Fruit fly (Drosophila melanogaster) whole organism, embryonic: ENCODE data around the gene Zaf1.
A peak's percentile ranks its signal among the peaks of the same experiment; 100 is the strongest.

Source experiments
- Abd-B ChIP-seq: fragments of 200-800 bp; sonication (Bioruptor generic); optimal IDR thresholded peaks from 2 replicates; lab custom pipeline; 2018; ENCODE audit warnings: missing biosample characterization, mild to moderate bottlenecking, missing genetic modification characterization, moderate library complexity
- Adf1 ChIP-seq: fragments of 200-800 bp; sonication (Bioruptor generic); IDR thresholded peaks from 2 replicates; pipeline ENCODE4 v1.3.6; 2022; ENCODE audit warnings: missing biosample characterization, missing genetic modification characterization
- Blimp-1 ChIP-seq: fragments of 200-800 bp; sonication (Bioruptor generic); optimal IDR thresholded peaks from 3 replicates; lab custom pipeline; 2018; ENCODE audit warnings: missing biosample characterization, missing genetic modification characterization, mild to moderate bottlenecking, moderate library complexity, missing genetic modification reagents
- Bteb2 ChIP-seq: fragments of 200-800 bp; sonication (Bioruptor generic); optimal IDR thresholded peaks from 2 replicates; lab custom pipeline; 2016; ENCODE audit warnings: missing biosample characterization, missing genetic modification characterization
- CG10209 ChIP-seq: fragments of 200-800 bp; sonication (Bioruptor generic); optimal IDR thresholded peaks from 3 replicates; lab custom pipeline; 2017; ENCODE audit warnings: missing biosample characterization, mild to moderate bottlenecking, missing genetic modification characterization, missing genetic modification reagents
- CG11504 ChIP-seq: fragments of 200-800 bp; sonication (Bioruptor generic); optimal IDR thresholded peaks from 3 replicates; lab custom pipeline; 2019; ENCODE audit warnings: missing biosample characterization, mild to moderate bottlenecking, missing genetic modification characterization, moderate library complexity
- CG1233 ChIP-seq: fragments of 200-800 bp; sonication (Bioruptor generic); optimal IDR thresholded peaks from 4 replicates; lab custom pipeline; 2018; ENCODE audit warnings: missing biosample characterization, mild to moderate bottlenecking, missing genetic modification characterization
- CG12769 ChIP-seq: fragments of 200-800 bp; sonication (Bioruptor generic); optimal IDR thresholded peaks from 2 replicates; lab custom pipeline; 2019; ENCODE audit warnings: missing biosample characterization, mild to moderate bottlenecking, missing genetic modification characterization, moderate library complexity
- CG13287 ChIP-seq: fragments of 200-800 bp; sonication (Bioruptor generic); IDR thresholded peaks from 2 replicates; pipeline ENCODE4 v1.3.6; 2022; ENCODE audit warnings: missing biosample characterization, missing genetic modification characterization; ENCODE audit not compliant: partially characterized antibody
- CG14860 ChIP-seq: fragments of 200-800 bp; sonication (Bioruptor generic); IDR thresholded peaks from 3 replicates; pipeline ENCODE4 v1.3.6; 2022; ENCODE audit warnings: missing biosample characterization, missing genetic modification characterization; ENCODE audit not compliant: partially characterized antibody
- CG15696 ChIP-seq: fragments of 200-800 bp; sonication (Bioruptor generic); optimal IDR thresholded peaks from 2 replicates; lab custom pipeline; 2019; ENCODE audit warnings: missing biosample characterization, mild to moderate bottlenecking, missing genetic modification characterization, moderate library complexity
- CG16815 ChIP-seq: fragments of 200-800 bp; sonication (Bioruptor generic); optimal IDR thresholded peaks from 3 replicates; lab custom pipeline; 2017; ENCODE audit warnings: missing biosample characterization, mild to moderate bottlenecking, missing genetic modification characterization
- CG18476 ChIP-seq: fragments of 200-800 bp; sonication (Bioruptor generic); optimal IDR thresholded peaks from 2 replicates; lab custom pipeline; 2016; ENCODE audit warnings: missing biosample characterization, mild to moderate bottlenecking, missing genetic modification characterization
- CG2202 ChIP-seq: fragments of 200-800 bp; sonication (Bioruptor generic); optimal IDR thresholded peaks from 2 replicates; lab custom pipeline; 2018; ENCODE audit warnings: missing biosample characterization, mild to moderate bottlenecking, missing genetic modification characterization
- CG30020 ChIP-seq: fragments of 200-800 bp; optimal IDR thresholded peaks from 2 replicates; lab custom pipeline; 2019; ENCODE audit warnings: missing biosample characterization, mild to moderate bottlenecking, missing genetic modification characterization, moderate library complexity
- CG31365 ChIP-seq: fragments of 200-800 bp; sonication (Bioruptor generic); optimal IDR thresholded peaks from 2 replicates; lab custom pipeline; 2018; ENCODE audit warnings: missing biosample characterization, mild to moderate bottlenecking, missing genetic modification characterization
- CG34224 ChIP-seq: fragments of 200-800 bp; sonication (Bioruptor generic); IDR thresholded peaks from 3 replicates; pipeline ENCODE4 v1.3.6; 2022; ENCODE audit warnings: missing biosample characterization, missing genetic modification characterization; ENCODE audit not compliant: partially characterized antibody
- CG34422 ChIP-seq: fragments of 200-800 bp; sonication (Bioruptor generic); IDR thresholded peaks from 3 replicates; pipeline ENCODE4 v1.3.6; 2022; ENCODE audit warnings: missing biosample characterization, missing genetic modification characterization
- CG4707 ChIP-seq: fragments of 200-800 bp; sonication (Bioruptor generic); optimal IDR thresholded peaks from 2 replicates; lab custom pipeline; 2018; ENCODE audit warnings: missing biosample characterization, mild to moderate bottlenecking, missing genetic modification characterization, moderate library complexity
- CG4854 ChIP-seq: fragments of 200-800 bp; sonication (Bioruptor generic); optimal IDR thresholded peaks from 2 replicates; lab custom pipeline; 2016; ENCODE audit warnings: missing biosample characterization, missing genetic modification characterization, inconsistent platforms
- CG6689 ChIP-seq: fragments of 200-800 bp; sonication (Bioruptor generic); IDR thresholded peaks from 2 replicates; pipeline ENCODE4 v1.3.6; 2022; ENCODE audit warnings: missing biosample characterization, missing genetic modification characterization
- CG7745 ChIP-seq: fragments of 200-800 bp; sonication (Bioruptor generic); optimal IDR thresholded peaks from 2 replicates; lab custom pipeline; 2018; ENCODE audit warnings: missing biosample characterization, mild to moderate bottlenecking, missing genetic modification characterization, moderate library complexity
- CG7963 ChIP-seq: fragments of 200-800 bp; sonication (Bioruptor generic); IDR thresholded peaks from 3 replicates; pipeline ENCODE4 v1.3.6; 2022; ENCODE audit warnings: missing biosample characterization, missing genetic modification characterization; ENCODE audit not compliant: partially characterized antibody
- CG7987 ChIP-seq: fragments of 200-800 bp; sonication (Bioruptor generic); optimal IDR thresholded peaks from 2 replicates; lab custom pipeline; 2018; ENCODE audit warnings: missing biosample characterization, mild to moderate bottlenecking, missing genetic modification characterization, moderate library complexity
- CG8765 ChIP-seq: fragments of 200-800 bp; sonication (Bioruptor generic); IDR thresholded peaks from 2 replicates; pipeline ENCODE4 v1.3.6; 2022; ENCODE audit warnings: missing biosample characterization, missing genetic modification characterization
- CG9215 ChIP-seq: fragments of 200-800 bp; sonication (Bioruptor generic); IDR thresholded peaks from 2 replicates; pipeline ENCODE4 v1.3.6; 2022; ENCODE audit warnings: missing biosample characterization, missing genetic modification characterization
- CHES-1-like ChIP-seq: fragments of 200-800 bp; sonication (Bioruptor generic); optimal IDR thresholded peaks from 2 replicates; lab custom pipeline; 2016; ENCODE audit warnings: missing biosample characterization, missing genetic modification characterization
- Dek ChIP-seq: fragments of 200-800 bp; sonication (Bioruptor generic); optimal IDR thresholded peaks from 3 replicates; lab custom pipeline; 2019; ENCODE audit warnings: missing biosample characterization, mild to moderate bottlenecking, missing genetic modification characterization, moderate library complexity
- MESR4 ChIP-seq: fragments of 200-800 bp; sonication (Bioruptor generic); optimal IDR thresholded peaks from 2 replicates; lab custom pipeline; 2018; ENCODE audit warnings: missing biosample characterization, mild to moderate bottlenecking, missing genetic modification characterization, moderate library complexity
- NK7.1 ChIP-seq: fragments of 200-800 bp; sonication (Bioruptor generic); optimal IDR thresholded peaks from 3 replicates; lab custom pipeline; 2016; ENCODE audit warnings: missing biosample characterization, missing genetic modification characterization
- Nf-YA ChIP-seq: fragments of 200-800 bp; sonication (Bioruptor generic); IDR thresholded peaks from 2 replicates; pipeline ENCODE4 v1.3.6; 2022; ENCODE audit warnings: missing biosample characterization, missing genetic modification characterization
- Trl ChIP-seq, 3 experiments: fragments of >200 bp in 2 of 3; fragments of 200-800 bp in 1 of 3; sonication (Bioruptor generic) in 1 of 3; optimal IDR thresholded peaks; 2 replicates in 1 of 3; 3 replicates in 2 of 3; lab custom pipeline; 2016 to 2017; ENCODE audit warnings: missing biosample characterization in 1 of 3, missing genetic modification characterization in 1 of 3
- ab ChIP-seq: fragments of 200-800 bp; sonication (Bioruptor generic); optimal IDR thresholded peaks from 2 replicates; lab custom pipeline; 2016; ENCODE audit warnings: missing biosample characterization, missing genetic modification characterization
- aop ChIP-seq: fragments of 200-800 bp; sonication (Bioruptor generic); IDR thresholded peaks from 2 replicates; pipeline ENCODE4 v1.3.6; 2022; ENCODE audit warnings: missing biosample characterization, missing genetic modification characterization
- ap ChIP-seq: fragments of 200-800 bp; sonication (Bioruptor generic); IDR thresholded peaks from 2 replicates; pipeline ENCODE4 v1.3.6; 2022; ENCODE audit warnings: missing biosample characterization, missing genetic modification characterization
- ato ChIP-seq: fragments of 200-800 bp; sonication (Bioruptor generic); IDR thresholded peaks from 2 replicates; pipeline ENCODE4 v1.3.6; 2022; ENCODE audit warnings: missing biosample characterization, missing genetic modification characterization; ENCODE audit not compliant: partially characterized antibody
- caup ChIP-seq: fragments of 200-800 bp; sonication (Bioruptor generic); optimal IDR thresholded peaks from 3 replicates; lab custom pipeline; 2017; ENCODE audit warnings: missing biosample characterization, mild to moderate bottlenecking, missing genetic modification characterization, moderate library complexity; ENCODE audit not compliant: severe bottlenecking
- croc ChIP-seq: fragments of 200-800 bp; sonication (Bioruptor generic); conservative IDR thresholded peaks from 3 replicates; pipeline ENCODE4 v1.3.6; 2022; ENCODE audit warnings: missing biosample characterization, missing genetic modification characterization
- crp ChIP-seq, 2 experiments: fragments of 200-800 bp; sonication (Bioruptor generic); optimal IDR thresholded peaks; 2 replicates in 1 of 2; 3 replicates in 1 of 2; lab custom pipeline; 2017; ENCODE audit warnings: missing biosample characterization in 2 of 2, missing genetic modification characterization in 2 of 2, mild to moderate bottlenecking in 1 of 2, moderate library complexity in 1 of 2
- dati ChIP-seq: fragments of 200-800 bp; sonication (Bioruptor generic); IDR thresholded peaks from 2 replicates; pipeline ENCODE4 v1.3.6; 2022; ENCODE audit warnings: missing biosample characterization, missing genetic modification characterization
- dmrt99B ChIP-seq: fragments of 200-800 bp; sonication (Bioruptor generic); optimal IDR thresholded peaks from 2 replicates; lab custom pipeline; 2018; ENCODE audit warnings: missing biosample characterization, mild to moderate bottlenecking, missing genetic modification characterization, moderate library complexity
- lab ChIP-seq: fragments of 200-800 bp; sonication (Bioruptor generic); optimal IDR thresholded peaks from 3 replicates; lab custom pipeline; 2017; ENCODE audit warnings: missing biosample characterization, missing genetic modification characterization, mild to moderate bottlenecking, moderate library complexity, missing genetic modification reagents
- prd ChIP-seq, 3 experiments: fragments of >200 bp in 2 of 3; fragments of 200-800 bp in 1 of 3; sonication (Bioruptor generic) in 1 of 3; optimal IDR thresholded peaks in 2 of 3; IDR thresholded peaks in 1 of 3; 2 replicates in 2 of 3; 3 replicates in 1 of 3; pipeline versions ENCODE4 v1.3.6 to Lab custom; 2017 to 2022; ENCODE audit warnings: missing biosample characterization in 1 of 3, missing genetic modification characterization in 1 of 3
- scrt ChIP-seq: fragments of 200-800 bp; sonication (Bioruptor generic); optimal IDR thresholded peaks from 2 replicates; lab custom pipeline; 2018; ENCODE audit warnings: missing biosample characterization, mild to moderate bottlenecking, missing genetic modification characterization, moderate library complexity
- seq ChIP-seq: fragments of 200-800 bp; sonication (Bioruptor generic); IDR thresholded peaks from 2 replicates; pipeline ENCODE4 v1.3.6; 2022; ENCODE audit warnings: missing biosample characterization, missing genetic modification characterization
- tap ChIP-seq: fragments of 200-800 bp; optimal IDR thresholded peaks from 3 replicates; lab custom pipeline; 2019; ENCODE audit warnings: missing biosample characterization, mild to moderate bottlenecking, missing genetic modification characterization, moderate library complexity
- tio ChIP-seq: fragments of 200-800 bp; sonication (Bioruptor generic); optimal IDR thresholded peaks from 2 replicates; lab custom pipeline; 2017; ENCODE audit warnings: missing biosample characterization, missing genetic modification characterization, inconsistent platforms
- ttk ChIP-seq: fragments of 200-800 bp; sonication (Bioruptor generic); IDR thresholded peaks from 2 replicates; pipeline ENCODE4 v2.1.2; 2022; ENCODE audit warnings: missing biosample characterization, missing genetic modification characterization
- vnd ChIP-seq: fragments of 200-800 bp; sonication (Bioruptor generic); IDR thresholded peaks from 3 replicates; pipeline ENCODE4 v1.3.6; 2022; ENCODE audit warnings: missing biosample characterization, missing genetic modification characterization; ENCODE audit not compliant: partially characterized antibody

Gene Zaf1

dm6 chr3R:11582253-11582589, 43.2 kb downstream of the Zaf1 start (continued):
- TF ChIP-seq CHES-1-like (GFP tag; lab: Kevin White, UChicago), result peak; percentile 24
- TF ChIP-seq CG1233 (GFP tag; lab: Kevin White, UChicago), result peak; percentile 67
- peak; percentile 83 for TF ChIP-seq seq
- TF ChIP-seq vnd (GFP tag; lab: Robert Waterston, UW), result no peak
- peak; percentile 64; the same call in 1 of the 2 replicates for TF ChIP-seq Nf-YA (GFP tag; lab: Robert Waterston, UW)
- no peak for TF ChIP-seq ato (GFP tag; lab: Robert Waterston, UW)
- TF ChIP-seq CG13287 (GFP tag; lab: Robert Waterston, UW), result no peak
- TF ChIP-seq NK7.1 (GFP tag; lab: Kevin White, UChicago), result peak; percentile 38
- TF ChIP-seq CG7987 (GFP tag; lab: Kevin White, UChicago), result peak; percentile 25
- peak; percentile 14 for TF ChIP-seq CG31365 (tag; lab: Kevin White, UChicago)
- peak; percentile 77 for TF ChIP-seq ttk (GFP tag; lab: Robert Waterston, UW)
- no peak for TF ChIP-seq prd (optimal IDR thresholded peaks at IDR 0.05; lab: Kevin White, UChicago)
- TF ChIP-seq prd (GFP tag; IDR thresholded peaks at IDR 0.05; lab: Robert Waterston, UW), result peak; percentile 76
- no peak for TF ChIP-seq scrt
- no peak for TF ChIP-seq CG7745
- no peak for TF ChIP-seq CG4707
- peak in 1 of 2 experiments; percentile 10 for TF ChIP-seq crp (GFP tag; optimal IDR thresholded peaks at IDR 0.05; lab: Kevin White, UChicago)
- no peak for TF ChIP-seq CG8765
- no peak for TF ChIP-seq CG11504 (tag; lab: Kevin White, UChicago)
- no peak for TF ChIP-seq CG7963
- peak; percentile 70 for TF ChIP-seq ap (GFP tag; lab: Robert Waterston, UW)
- no peak for TF ChIP-seq CG34224
- TF ChIP-seq tap, result no peak
- TF ChIP-seq dmrt99B (tag; lab: Kevin White, UChicago), result no peak
- TF ChIP-seq CG14860 (GFP tag; lab: Robert Waterston, UW), result no peak
- no peak for TF ChIP-seq MESR4 (GFP tag; lab: Kevin White, UChicago)
- TF ChIP-seq Trl (optimal IDR thresholded peaks at IDR 0.05; lab: Kevin White, UChicago), result no peak
- TF ChIP-seq Trl (GFP tag; optimal IDR thresholded peaks at IDR 0.05; lab: Kevin White, UChicago), result peak; percentile 65
- TF ChIP-seq CG2202 (tag; lab: Kevin White, UChicago), result no peak
- TF ChIP-seq CG16815 (GFP tag; lab: Kevin White, UChicago), result peak; percentile 31
- TF ChIP-seq CG9215 (GFP tag; lab: Robert Waterston, UW), result no peak
- peak; percentile 73 for TF ChIP-seq dati (GFP tag; lab: Robert Waterston, UW)
- no peak for TF ChIP-seq CG18476 (GFP tag; lab: Kevin White, UChicago)
- no peak for TF ChIP-seq CG4854 (GFP tag; lab: Kevin White, UChicago)
- TF ChIP-seq CG15696 (tag; lab: Kevin White, UChicago), result peak; percentile 21
- no peak for TF ChIP-seq lab (GFP tag; lab: Kevin White, UChicago)
- TF ChIP-seq aop (GFP tag; lab: Robert Waterston, UW), result no peak
- peak; percentile 45 for TF ChIP-seq caup (GFP tag; lab: Kevin White, UChicago)
- TF ChIP-seq CG34422 (GFP tag; lab: Robert Waterston, UW), result peak; percentile 75; the same call in 2 of the 3 replicates
- peak; percentile 78 for TF ChIP-seq CG6689
- TF ChIP-seq tio (GFP tag; lab: Kevin White, UChicago), result no peak
- TF ChIP-seq Dek (tag; lab: Kevin White, UChicago), result peak; percentile 47
- TF ChIP-seq CG10209 (GFP tag; lab: Kevin White, UChicago), result peak; percentile 64
- no peak for TF ChIP-seq croc (GFP tag; lab: Robert Waterston, UW)
- TF ChIP-seq Blimp-1, result no peak
- no peak for TF ChIP-seq Adf1 (GFP tag; lab: Robert Waterston, UW)
- no peak for TF ChIP-seq CG12769
- TF ChIP-seq CG30020 (tag; lab: Kevin White, UChicago), result no peak
- TF ChIP-seq Bteb2 (GFP tag; lab: Kevin White, UChicago), result peak; percentile 47
- TF ChIP-seq Abd-B (GFP tag; lab: Kevin White, UChicago), result peak; percentile 60
- TF ChIP-seq ab (GFP tag; lab: Kevin White, UChicago), result no peak
